Fruit fly (Drosophila melanogaster): ENCODE measurements around the gene mAcon2.

DNA sequence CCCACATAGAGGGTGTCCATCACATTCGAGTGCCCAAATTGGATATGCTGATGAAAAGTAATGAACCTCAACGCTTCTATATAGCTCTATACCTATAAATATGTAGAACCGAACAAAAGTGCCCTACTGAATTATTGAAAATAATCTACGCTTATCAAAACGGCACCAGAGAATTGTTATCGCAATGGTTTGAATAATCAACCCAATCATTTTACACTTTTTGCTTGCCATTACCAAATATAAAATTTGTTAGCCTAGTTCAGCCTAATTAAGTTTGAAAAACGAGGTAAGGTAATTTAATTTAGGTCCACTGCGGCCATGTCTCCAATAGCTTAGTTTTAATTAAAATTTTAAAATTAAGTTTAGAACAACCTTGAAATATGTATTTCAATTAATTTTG lies 38.8 kb downstream of the mAcon2 start:
- TF ChIP-seq CG8478 (optimal IDR thresholded peaks at IDR 0.05) (no peak), CTCF (optimal IDR thresholded peaks at IDR 0.05) (no peak)
